Fruit fly (Drosophila melanogaster) whole organism, embryonic: ENCODE data around the gene CG42471.

Experiments used
- CG10267 ChIP-seq: fragments of 200-800 bp; sonication (Bioruptor generic); optimal IDR thresholded peaks from 2 replicates; lab custom pipeline; 2018; ENCODE audit warnings: missing biosample characterization, mild to moderate bottlenecking, missing genetic modification characterization, moderate library complexity
- CG10543 ChIP-seq: fragments of 200-800 bp; sonication (Bioruptor generic); optimal IDR thresholded peaks from 3 replicates; lab custom pipeline; 2017; ENCODE audit warnings: missing biosample characterization, mild to moderate bottlenecking, missing genetic modification characterization, moderate library complexity
- CG11695 ChIP-seq: fragments of 200-800 bp; sonication (Bioruptor generic); IDR thresholded peaks from 3 replicates; pipeline ENCODE4 v1.3.6; 2022; ENCODE audit warnings: missing biosample characterization, missing genetic modification characterization
- CG12942 ChIP-seq: fragments of 200-800 bp; sonication (Bioruptor generic); optimal IDR thresholded peaks from 3 replicates; lab custom pipeline; 2016; ENCODE audit warnings: missing biosample characterization, missing genetic modification characterization
- CG14710 ChIP-seq: fragments of 200-800 bp; sonication (Bioruptor generic); optimal IDR thresholded peaks from 3 replicates; lab custom pipeline; 2019; ENCODE audit warnings: missing biosample characterization, mild to moderate bottlenecking, missing genetic modification characterization, moderate library complexity
- CG18599 ChIP-seq: fragments of 200-800 bp; sonication (Bioruptor generic); optimal IDR thresholded peaks from 3 replicates; lab custom pipeline; 2017; ENCODE audit warnings: missing biosample characterization, missing genetic modification characterization, mild to moderate bottlenecking, moderate library complexity, missing genetic modification reagents
- CG2202 ChIP-seq: fragments of 200-800 bp; sonication (Bioruptor generic); optimal IDR thresholded peaks from 2 replicates; lab custom pipeline; 2018; ENCODE audit warnings: missing biosample characterization, mild to moderate bottlenecking, missing genetic modification characterization
- CG33213 ChIP-seq: fragments of 200-800 bp; sonication (Bioruptor generic); optimal IDR thresholded peaks from 3 replicates; lab custom pipeline; 2016; ENCODE audit warnings: missing biosample characterization, missing genetic modification characterization
- CG4360 ChIP-seq: fragments of 200-800 bp; sonication (Bioruptor generic); IDR thresholded peaks from 2 replicates; pipeline ENCODE4 v1.3.6; 2022; ENCODE audit warnings: missing biosample characterization, missing genetic modification characterization
- Dfd ChIP-seq, 2 experiments: fragments of >200 bp; optimal IDR thresholded peaks; 2 replicates each; lab custom pipeline; 2017; ENCODE audit warnings: missing biosample characterization in 2 of 2, missing genetic modification characterization in 2 of 2
- Eip74EF ChIP-seq, 2 experiments: fragments of 200-800 bp in 1 of 2; fragments of >200 bp in 1 of 2; sonication (Bioruptor generic) in 1 of 2; optimal IDR thresholded peaks; 2 replicates each; lab custom pipeline; 2017 to 2019; ENCODE audit warnings: missing biosample characterization in 2 of 2, missing genetic modification characterization in 2 of 2, mild to moderate bottlenecking in 1 of 2, moderate library complexity in 1 of 2
- Ets65A ChIP-seq: fragments of 200-800 bp; sonication (Bioruptor generic); peaks from one replicate; lab custom pipeline; 2016; ENCODE audit warnings: missing biosample characterization, missing genetic modification characterization
- Kr ChIP-seq: fragments of 200-800 bp; sonication (Bioruptor generic); optimal IDR thresholded peaks from 2 replicates; lab custom pipeline; 2017; ENCODE audit warnings: missing biosample characterization, mild to moderate bottlenecking, missing genetic modification characterization
- Mad ChIP-seq: fragments of 200-800 bp; sonication (Bioruptor generic); optimal IDR thresholded peaks from 2 replicates; lab custom pipeline; 2016; ENCODE audit warnings: missing biosample characterization, missing genetic modification characterization
- Nf-YA ChIP-seq: fragments of 200-800 bp; sonication (Bioruptor generic); IDR thresholded peaks from 2 replicates; pipeline ENCODE4 v1.3.6; 2022; ENCODE audit warnings: missing biosample characterization, missing genetic modification characterization
- Optix ChIP-seq: fragments of 200-800 bp; sonication (Bioruptor generic); IDR thresholded peaks from 3 replicates; pipeline ENCODE4 v1.3.6; 2022; ENCODE audit warnings: missing biosample characterization, missing genetic modification characterization
- Spps ChIP-seq: fragments of 200-800 bp; sonication (Bioruptor generic); optimal IDR thresholded peaks from 2 replicates; lab custom pipeline; 2018; ENCODE audit warnings: missing biosample characterization, mild to moderate bottlenecking, missing genetic modification characterization
- Sry-δ ChIP-seq: fragments of 200-800 bp; sonication (Bioruptor generic); optimal IDR thresholded peaks from 2 replicates; lab custom pipeline; 2016; ENCODE audit warnings: missing biosample characterization, missing genetic modification characterization
- Stat92E ChIP-seq, 3 experiments: fragments of >200 bp in 2 of 3; fragments of 200-800 bp in 1 of 3; sonication (Bioruptor generic) in 1 of 3; optimal IDR thresholded peaks; 2 replicates each; lab custom pipeline; 2017 to 2019; ENCODE audit warnings: missing biosample characterization in 3 of 3, missing genetic modification characterization in 3 of 3, mild to moderate bottlenecking in 1 of 3, moderate library complexity in 1 of 3
- aop ChIP-seq: fragments of 200-800 bp; sonication (Bioruptor generic); IDR thresholded peaks from 2 replicates; pipeline ENCODE4 v1.3.6; 2022; ENCODE audit warnings: missing biosample characterization, missing genetic modification characterization
- ato ChIP-seq: fragments of 200-800 bp; sonication (Bioruptor generic); IDR thresholded peaks from 2 replicates; pipeline ENCODE4 v1.3.6; 2022; ENCODE audit warnings: missing biosample characterization, missing genetic modification characterization; ENCODE audit not compliant: partially characterized antibody
- br ChIP-seq: fragments of >200 bp; optimal IDR thresholded peaks from 2 replicates; lab custom pipeline; 2017
- cad ChIP-seq: fragments of >200 bp; optimal IDR thresholded peaks from 2 replicates; lab custom pipeline; 2017; ENCODE audit warnings: missing biosample characterization, missing genetic modification characterization
- cato ChIP-seq: fragments of 200-800 bp; sonication (Bioruptor generic); optimal IDR thresholded peaks from 2 replicates; lab custom pipeline; 2016; ENCODE audit warnings: missing biosample characterization, missing genetic modification characterization, borderline replicate concordance
- corto ChIP-seq: fragments of 200-800 bp; sonication (Bioruptor generic); optimal IDR thresholded peaks from 2 replicates; lab custom pipeline; 2016; ENCODE audit warnings: missing biosample characterization, mild to moderate bottlenecking, missing genetic modification characterization, moderate library complexity
- ftz-f1 ChIP-seq: fragments of 200-800 bp; sonication (Bioruptor generic); optimal IDR thresholded peaks from 2 replicates; lab custom pipeline; 2016; ENCODE audit warnings: missing biosample characterization, missing genetic modification characterization
- gfzf ChIP-seq: fragments of 200-800 bp; sonication (Bioruptor generic); optimal IDR thresholded peaks from 2 replicates; lab custom pipeline; 2016; ENCODE audit warnings: missing biosample characterization, mild to moderate bottlenecking, missing genetic modification characterization, moderate library complexity
- hkb ChIP-seq, 2 experiments: fragments of 200-800 bp in 1 of 2; fragments of >200 bp in 1 of 2; sonication (Bioruptor generic) in 1 of 2; IDR thresholded peaks in 1 of 2; optimal IDR thresholded peaks in 1 of 2; 2 replicates each; pipeline versions ENCODE4 v1.3.6 to Lab custom; 2017 to 2022; ENCODE audit warnings: missing biosample characterization in 1 of 2, missing genetic modification characterization in 1 of 2
- nau ChIP-seq: fragments of 200-800 bp; sonication (Bioruptor generic); optimal IDR thresholded peaks from 3 replicates; lab custom pipeline; 2017; ENCODE audit warnings: missing biosample characterization, mild to moderate bottlenecking, missing genetic modification characterization, missing genetic modification reagents
- slou ChIP-seq: fragments of 200-800 bp; sonication (Bioruptor generic); optimal IDR thresholded peaks from 3 replicates; lab custom pipeline; 2016; ENCODE audit warnings: missing biosample characterization, missing genetic modification characterization
- sob ChIP-seq: fragments of 200-800 bp; sonication (Bioruptor generic); IDR thresholded peaks from 2 replicates; pipeline ENCODE4 v1.3.6; 2022; ENCODE audit warnings: missing biosample characterization, missing genetic modification characterization
- stc ChIP-seq: fragments of 200-800 bp; sonication (Bioruptor generic); IDR thresholded peaks from 2 replicates; pipeline ENCODE4 v1.3.6; 2022; ENCODE audit warnings: missing biosample characterization, missing genetic modification characterization
- stwl ChIP-seq: fragments of 200-800 bp; sonication (Bioruptor generic); optimal IDR thresholded peaks from 3 replicates; lab custom pipeline; 2018; ENCODE audit warnings: missing biosample characterization, mild to moderate bottlenecking, missing genetic modification characterization, moderate library complexity
- trh ChIP-seq: fragments of 200-800 bp; sonication (Bioruptor generic); optimal IDR thresholded peaks from 2 replicates; lab custom pipeline; 2016; ENCODE audit warnings: missing biosample characterization, missing genetic modification characterization
- wek ChIP-seq: fragments of 200-800 bp; sonication (Bioruptor generic); optimal IDR thresholded peaks from 3 replicates; lab custom pipeline; 2018; ENCODE audit warnings: missing biosample characterization, mild to moderate bottlenecking, missing genetic modification characterization, moderate library complexity

The CG42471 gene

DNA sequence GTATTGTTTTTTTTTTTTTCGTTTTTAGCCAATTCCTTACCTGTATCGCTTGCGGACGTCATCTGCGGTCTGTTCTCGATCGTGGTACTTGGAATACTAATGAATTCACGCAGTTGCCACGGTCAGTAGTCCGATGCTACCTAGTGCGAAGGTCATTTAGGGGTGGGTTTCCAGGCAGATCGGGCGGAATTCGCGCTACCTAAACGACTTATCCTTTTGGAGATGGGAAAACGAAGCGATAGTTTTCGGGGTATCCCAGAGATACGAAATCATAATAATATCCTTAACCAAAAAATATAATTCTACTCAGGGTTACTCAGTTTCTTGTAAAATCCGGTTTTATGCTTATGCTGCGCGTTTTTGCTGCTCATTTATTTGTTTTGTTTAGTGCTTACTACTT, 40.2 kb upstream of the CG42471 start, which contains the start of gene CG14937 (continued):
- peak; percentile 42 for TF ChIP-seq Sry-δ (GFP tag; lab: Kevin White, UChicago)
- TF ChIP-seq slou (GFP tag; lab: Kevin White, UChicago), result no peak

DNA sequence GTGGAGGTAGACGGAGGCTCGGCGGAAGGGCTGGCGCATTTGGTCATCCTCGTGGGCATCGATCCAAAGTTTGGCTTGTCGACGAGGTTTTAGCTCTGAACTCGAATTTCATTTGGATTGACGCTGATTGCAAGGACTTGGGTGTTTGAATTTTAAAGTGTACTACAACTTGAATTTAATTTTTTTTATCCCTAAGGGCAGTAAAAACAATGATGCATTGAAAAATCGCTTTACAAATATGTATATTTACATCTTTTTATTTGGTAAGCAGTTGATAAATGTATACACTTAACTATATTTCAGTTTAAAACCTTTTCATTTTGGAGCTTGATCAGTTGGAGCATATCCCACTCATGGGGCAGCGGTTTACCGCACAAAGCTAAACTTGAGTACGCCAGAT, 38.4 kb upstream of the CG42471 start, which contains the start of gene Tsp33B:
Gene Tsp33B, minus strand, starts transcription at position 101 of the 400 bp plus-strand sequence.
- TF ChIP-seq CG10543 (GFP tag; lab: Kevin White, UChicago) (no peak), Spps (tag; lab: Kevin White, UChicago) (no peak), Nf-YA (GFP tag; lab: Robert Waterston, UW) (no peak), cad (GFP tag; lab: Kevin White, UChicago) (no peak), Optix (no peak), stc (GFP tag; lab: Robert Waterston, UW) (no peak), CG11695 (no peak), sob (GFP tag; lab: Robert Waterston, UW) (no peak), Dfd (GFP tag; optimal IDR thresholded peaks at IDR 0.05; lab: Kevin White, UChicago) (no peak), corto (GFP tag; lab: Kevin White, UChicago) (no peak), CG2202 (tag; lab: Kevin White, UChicago) (no peak), CG18599 (GFP tag; lab: Kevin White, UChicago) (no peak)

DNA sequence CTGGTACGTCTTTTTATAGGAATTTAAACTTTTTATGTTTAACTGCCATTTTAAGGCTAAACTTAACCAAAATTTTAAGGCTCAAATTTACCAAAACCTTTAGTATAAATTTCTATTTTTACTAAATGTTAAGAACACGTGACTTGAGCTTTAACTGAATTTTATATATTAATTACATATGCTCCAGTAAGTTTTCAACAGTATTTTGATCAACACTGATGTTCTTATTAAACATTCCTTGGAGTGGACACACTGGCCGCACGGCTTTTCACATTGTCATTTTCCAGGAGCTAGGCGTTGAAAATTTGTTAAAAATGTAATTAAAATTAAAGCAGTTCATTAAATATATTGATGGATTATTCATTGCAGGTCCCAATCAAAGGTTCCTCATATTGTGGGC, 35.9 kb upstream of the CG42471 start, which contains the start of gene CG14932:
Gene CG14932, plus strand, starts transcription at position 230 of the 400 bp plus-strand sequence.
- TF ChIP-seq hkb (optimal IDR thresholded peaks at IDR 0.05; lab: Kevin White, UChicago) (no peak), hkb (GFP tag; IDR thresholded peaks at IDR 0.05; lab: Robert Waterston, UW) (no peak), Stat92E (GFP tag; optimal IDR thresholded peaks at IDR 0.05; lab: Kevin White, UChicago) (no peak), cato (GFP tag; lab: Kevin White, UChicago) (no peak), stwl (tag; lab: Kevin White, UChicago) (peak; percentile 39), gfzf (no peak), CG14710 (tag; lab: Kevin White, UChicago) (peak; percentile 95), CG12942 (no peak), trh (GFP tag; lab: Kevin White, UChicago) (no peak), ato (GFP tag; lab: Robert Waterston, UW) (no peak), ftz-f1 (GFP tag; lab: Kevin White, UChicago) (no peak), Eip74EF (GFP tag; optimal IDR thresholded peaks at IDR 0.05; lab: Kevin White, UChicago) (no peak), Kr (GFP tag; lab: Kevin White, UChicago) (no peak), nau (no peak), CG10267 (tag; lab: Kevin White, UChicago) (peak; percentile 24), wek (GFP tag; lab: Kevin White, UChicago) (no peak), Mad (GFP tag; lab: Kevin White, UChicago) (no peak), CG4360 (GFP tag; lab: Robert Waterston, UW) (no peak)

DNA sequence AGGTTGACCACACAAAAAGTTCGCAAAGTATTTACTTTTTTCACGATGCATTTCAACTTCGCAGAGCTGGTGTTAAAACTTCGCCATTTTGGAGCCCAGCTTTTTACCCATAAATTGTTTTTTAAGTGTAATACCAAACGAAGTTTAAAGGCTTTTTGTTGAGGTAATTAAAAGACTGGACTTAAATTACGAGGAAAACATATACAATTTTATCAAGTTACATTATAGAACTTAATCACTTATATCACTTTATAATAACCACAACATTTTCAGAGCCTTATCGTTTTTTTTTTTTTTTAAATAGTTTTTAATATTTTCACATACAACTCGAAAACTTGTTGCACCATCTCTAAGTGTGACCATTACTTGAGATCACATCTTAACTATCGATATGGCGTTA, 34.2 kb upstream of the CG42471 start, which contains the start of gene CG14931:
Gene CG14931, plus strand, starts transcription at position 301 of the 400 bp plus-strand sequence.
- TF ChIP-seq aop, result no peak

- TF ChIP-seq br (lab: Kevin White, UChicago) (no peak), Ets65A (GFP tag; lab: Kevin White, UChicago) (peak; percentile 25), CG33213 (no peak)
Measured at dm6 chr2L:11754402-11754801, 580 bp upstream of the CG42471 start, which contains the start of gene Sfp33A1. Gene Sfp33A1, minus strand, starts transcription at chr2L:11754502.
